Fruit fly (Drosophila melanogaster) whole organism: ENCODE results near the gene TTLL3B.

Experiments used
- EcR ChIP-seq, 2 experiments: fragments of >200 bp; optimal IDR thresholded peaks; 2 replicates each; lab custom pipeline; 2017; ENCODE audit warnings: missing biosample characterization in 2 of 2, missing genetic modification characterization in 2 of 2, missing genetic modification reagents in 2 of 2
- pan ChIP-seq: fragments of >200 bp; optimal IDR thresholded peaks from 2 replicates; lab custom pipeline; 2017
- psq ChIP-seq: fragments of >200 bp; optimal IDR thresholded peaks from 2 replicates; lab custom pipeline; 2017
- usp ChIP-seq: fragments of >200 bp; optimal IDR thresholded peaks from 2 replicates; lab custom pipeline; 2017; ENCODE audit warnings: missing biosample characterization, missing genetic modification characterization, mixed read lengths

dm6 chr2L:6741980-6742591 is 9.4 kb downstream of the TTLL3B start, which contains the start of gene meng:
- TF ChIP-seq pan (lab: Kevin White, UChicago) (no peak), EcR (GFP tag; optimal IDR thresholded peaks at IDR 0.05; lab: Kevin White, UChicago) (no peak), psq (lab: Kevin White, UChicago) (no peak), usp (GFP tag; lab: Kevin White, UChicago) (no peak)
